Worm (Caenorhabditis elegans): ENCODE results near the gene C16C8.4.

Gene C16C8.4

DNA sequence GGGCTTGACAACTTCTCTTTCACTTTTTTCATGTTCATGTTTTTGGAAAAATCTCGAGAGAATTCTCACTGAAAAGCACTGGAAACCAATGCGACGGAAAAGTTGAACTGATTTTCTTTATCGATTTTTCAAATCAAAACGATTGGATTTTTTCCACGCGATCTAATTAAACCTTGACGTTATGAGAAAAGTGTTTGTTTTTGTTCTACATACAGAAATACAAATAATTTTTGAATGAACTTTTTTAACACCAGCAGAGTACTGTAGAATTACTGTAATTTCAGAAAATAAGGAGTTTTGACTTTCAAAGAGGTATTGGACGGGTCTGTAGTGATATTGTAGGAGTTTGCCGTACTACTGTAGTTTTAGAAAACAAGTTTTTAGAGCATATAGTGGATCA is 41.3 kb downstream of the C16C8.4 start, which contains the start of gene nep-10:
Gene nep-10, minus strand, starts transcription at position 101 of the 400 bp plus-strand sequence.
- TF ChIP-seq tab-1 (GFP tag; IDR thresholded peaks at IDR 0.05) (no peak), T22C8.4 (GFP tag; IDR thresholded peaks at IDR 0.05) (no peak), med-1 (GFP tag; optimal IDR thresholded peaks at IDR 0.05; ENCODE audit: insufficient read depth) (no peak), flt-1 (GFP tag; IDR thresholded peaks at IDR 0.05) (no peak), ztf-23 (GFP tag; IDR thresholded peaks at IDR 0.05) (no peak), klf-2 (GFP tag; conservative IDR thresholded peaks at IDR 0.05) (no peak), cog-1 (tag; optimal IDR thresholded peaks at IDR 0.05) (no peak), ref-1 (GFP tag; conservative IDR thresholded peaks at IDR 0.05) (no peak), ztf-29 (GFP tag; IDR thresholded peaks at IDR 0.05) (no peak)

- TF ChIP-seq ref-1 (GFP tag; conservative IDR thresholded peaks at IDR 0.05) (no peak), med-1 (GFP tag; optimal IDR thresholded peaks at IDR 0.05; ENCODE audit: insufficient read depth) (no peak), cog-1 (tag; optimal IDR thresholded peaks at IDR 0.05) (no peak), klf-2 (GFP tag; conservative IDR thresholded peaks at IDR 0.05) (no peak)
Measured at ce11 chrII:3399212-3399611, 45.0 kb downstream of the C16C8.4 start, which contains the start of gene nep-9. TSS of gene nep-9 (minus strand) at chrII:3399312.

DNA sequence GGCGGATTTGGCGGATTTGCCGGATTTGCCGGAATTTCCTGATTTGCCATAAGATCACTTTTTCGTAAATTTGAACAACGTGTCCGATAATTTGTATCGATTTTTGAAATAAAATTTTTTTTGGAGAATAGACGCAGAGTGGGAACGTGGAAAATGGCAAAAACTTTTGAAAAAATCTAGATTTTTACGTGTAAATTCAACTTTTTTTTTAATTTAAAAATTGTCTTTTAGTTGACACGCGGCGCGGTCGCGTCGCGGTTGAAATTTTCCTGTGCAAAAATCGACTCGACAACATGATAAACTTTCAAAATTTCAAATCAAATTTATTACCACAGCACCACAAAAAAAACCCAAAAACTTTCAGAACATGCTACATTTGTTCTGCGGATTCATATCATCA is 48.7 kb downstream of the C16C8.4 start, which contains the start of gene nep-20:
Gene nep-20, minus strand, starts transcription at position 101 of the 400 bp plus-strand sequence.
- no peak for TF ChIP-seq tab-1 (GFP tag; IDR thresholded peaks at IDR 0.05)
- TF ChIP-seq ztf-23 (GFP tag; IDR thresholded peaks at IDR 0.05) = no peak
- no peak for TF ChIP-seq med-1 (GFP tag; optimal IDR thresholded peaks at IDR 0.05; ENCODE audit: insufficient read depth)
- TF ChIP-seq T22C8.4 (GFP tag; IDR thresholded peaks at IDR 0.05) = no peak
- no peak for TF ChIP-seq ztf-29 (GFP tag; IDR thresholded peaks at IDR 0.05)
- TF ChIP-seq cog-1 (tag; optimal IDR thresholded peaks at IDR 0.05) = no peak
- TF ChIP-seq ref-1 (GFP tag; conservative IDR thresholded peaks at IDR 0.05) = no peak
